Fruit fly (Drosophila melanogaster): ENCODE measurements around the gene Nepl8.
A peak's percentile ranks its signal among the peaks of the same experiment; 100 is the strongest.

Gene Nepl8

dm6 chr2L:16499559-16499958 is 11.6 kb downstream of the Nepl8 start:
- TF ChIP-seq Dfd (GFP tag; optimal IDR thresholded peaks at IDR 0.05) (no peak), Mio (GFP tag; optimal IDR thresholded peaks at IDR 0.05) (no peak), OdsH (GFP tag; optimal IDR thresholded peaks at IDR 0.05) (no peak), GATAd (GFP tag; optimal IDR thresholded peaks at IDR 0.05) (no peak), Myc (optimal IDR thresholded peaks at IDR 0.05) (no peak), jim (GFP tag; optimal IDR thresholded peaks at IDR 0.05) (no peak), CG9705 (GFP tag; optimal IDR thresholded peaks at IDR 0.05) (no peak), ey (GFP tag; optimal IDR thresholded peaks at IDR 0.05) (no peak), N (GFP tag; optimal IDR thresholded peaks at IDR 0.05) (no peak), Jra (GFP tag; optimal IDR thresholded peaks at IDR 0.05) (no peak), CrebA (GFP tag; optimal IDR thresholded peaks at IDR 0.05; ENCODE audit: borderline replicate concordance) (no peak), br (GFP tag; optimal IDR thresholded peaks at IDR 0.05) (no peak), fru (GFP tag; optimal IDR thresholded peaks at IDR 0.05) (no peak), Rel (GFP tag; optimal IDR thresholded peaks at IDR 0.05) (no peak), Rel (tag; optimal IDR thresholded peaks at IDR 0.05) (no peak), rgr (GFP tag; optimal IDR thresholded peaks at IDR 0.05) (no peak), tai (GFP tag; optimal IDR thresholded peaks at IDR 0.05) (no peak), h (GFP tag; optimal IDR thresholded peaks at IDR 0.05) (no peak), brk (GFP tag; optimal IDR thresholded peaks at IDR 0.05) (no peak), CG32264 (GFP tag; optimal IDR thresholded peaks at IDR 0.05) (no peak)

dm6 chr2L:16500469-16500868 is 12.5 kb downstream of the Nepl8 start:
- TF ChIP-seq Rel (GFP tag; optimal IDR thresholded peaks at IDR 0.05) = no peak
- TF ChIP-seq Rel (tag; optimal IDR thresholded peaks at IDR 0.05) = peak; percentile 45
- TF ChIP-seq CG9705 (GFP tag; optimal IDR thresholded peaks at IDR 0.05) = peak; percentile 21
- TF ChIP-seq rgr (GFP tag; optimal IDR thresholded peaks at IDR 0.05) = peak; percentile 84
- no peak for TF ChIP-seq pan (optimal IDR thresholded peaks at IDR 0.05)
- peak; percentile 76 for TF ChIP-seq OdsH (GFP tag; optimal IDR thresholded peaks at IDR 0.05)
- TF ChIP-seq brk (GFP tag; optimal IDR thresholded peaks at IDR 0.05) = peak; percentile 62
- no peak for TF ChIP-seq lola (GFP tag; optimal IDR thresholded peaks at IDR 0.05)
- peak; percentile 81 for TF ChIP-seq Hnf4 (GFP tag; optimal IDR thresholded peaks at IDR 0.05)
- peak; percentile 82 for TF ChIP-seq br (GFP tag; optimal IDR thresholded peaks at IDR 0.05)
- TF ChIP-seq Mio (GFP tag; optimal IDR thresholded peaks at IDR 0.05) = no peak
- TF ChIP-seq GATAd (GFP tag; optimal IDR thresholded peaks at IDR 0.05) = no peak
- TF ChIP-seq psq (GFP tag; optimal IDR thresholded peaks at IDR 0.05) = peak; percentile 79
- TF ChIP-seq dsf (GFP tag; optimal IDR thresholded peaks at IDR 0.05; ENCODE audit: borderline replicate concordance) = no peak
- peak; percentile 83 for TF ChIP-seq Sp1 (GFP tag; optimal IDR thresholded peaks at IDR 0.05)
- TF ChIP-seq sv (GFP tag; optimal IDR thresholded peaks at IDR 0.05) = peak; percentile 89
- TF ChIP-seq tai (GFP tag; optimal IDR thresholded peaks at IDR 0.05) = peak; percentile 34
- no peak for TF ChIP-seq CrebA (GFP tag; optimal IDR thresholded peaks at IDR 0.05; ENCODE audit: borderline replicate concordance)
- peak; percentile 74 for TF ChIP-seq HLH106 (tag; optimal IDR thresholded peaks at IDR 0.05)
- TF ChIP-seq h (GFP tag; optimal IDR thresholded peaks at IDR 0.05) = peak; percentile 80
- peak; percentile 28 for TF ChIP-seq dmrt93B (GFP tag; optimal IDR thresholded peaks at IDR 0.05)
- TF ChIP-seq Abd-B (GFP tag; optimal IDR thresholded peaks at IDR 0.05) = no peak
- peak; percentile 43 for TF ChIP-seq woc (GFP tag; optimal IDR thresholded peaks at IDR 0.05)
- TF ChIP-seq foxo (GFP tag; optimal IDR thresholded peaks at IDR 0.05) = peak in 1 of 2 experiments; percentile 90
- no peak for TF ChIP-seq Vsx2 (GFP tag; optimal IDR thresholded peaks at IDR 0.05; ENCODE audit: partially characterized antibody)
- peak; percentile 43 for TF ChIP-seq sage (GFP tag; optimal IDR thresholded peaks at IDR 0.05)
- TF ChIP-seq Hr78 (GFP tag; optimal IDR thresholded peaks at IDR 0.05) = no peak
- peak; percentile 85 for TF ChIP-seq ey (GFP tag; optimal IDR thresholded peaks at IDR 0.05)
- no peak for TF ChIP-seq dl (GFP tag; optimal IDR thresholded peaks at IDR 0.05; ENCODE audit: insufficient read depth in 1 of 2, partially characterized antibody in 2 of 2)
- peak; percentile 67 for TF ChIP-seq Jra (GFP tag; optimal IDR thresholded peaks at IDR 0.05)
- no peak for TF ChIP-seq Dfd (GFP tag; optimal IDR thresholded peaks at IDR 0.05)
- TF ChIP-seq fru (GFP tag; optimal IDR thresholded peaks at IDR 0.05) = peak; percentile 84

dm6 chr2L:16501366-16501765 is 13.4 kb downstream of the Nepl8 start:
- TF ChIP-seq CrebA (GFP tag; optimal IDR thresholded peaks at IDR 0.05; ENCODE audit: borderline replicate concordance) = no peak
- TF ChIP-seq Sp1 (GFP tag; optimal IDR thresholded peaks at IDR 0.05) = no peak
- no peak for TF ChIP-seq brk (GFP tag; optimal IDR thresholded peaks at IDR 0.05)
- TF ChIP-seq woc (GFP tag; optimal IDR thresholded peaks at IDR 0.05) = no peak
- TF ChIP-seq dl (GFP tag; optimal IDR thresholded peaks at IDR 0.05; ENCODE audit: insufficient read depth in 1 of 2, partially characterized antibody in 2 of 2) = no peak
- no peak for TF ChIP-seq HLH106 (tag; optimal IDR thresholded peaks at IDR 0.05)
- TF ChIP-seq Hr78 (GFP tag; optimal IDR thresholded peaks at IDR 0.05) = no peak
- no peak for TF ChIP-seq CG32264 (GFP tag; optimal IDR thresholded peaks at IDR 0.05)
- TF ChIP-seq OdsH (GFP tag; optimal IDR thresholded peaks at IDR 0.05) = no peak
- TF ChIP-seq sv (GFP tag; optimal IDR thresholded peaks at IDR 0.05) = no peak
- TF ChIP-seq GATAd (GFP tag; optimal IDR thresholded peaks at IDR 0.05) = no peak
- no peak for TF ChIP-seq Jra (GFP tag; optimal IDR thresholded peaks at IDR 0.05)
- TF ChIP-seq Myc (optimal IDR thresholded peaks at IDR 0.05) = no peak
- no peak for TF ChIP-seq psq (GFP tag; optimal IDR thresholded peaks at IDR 0.05)
- TF ChIP-seq CG9705 (GFP tag; optimal IDR thresholded peaks at IDR 0.05) = no peak
- no peak for TF ChIP-seq tai (GFP tag; optimal IDR thresholded peaks at IDR 0.05)
- TF ChIP-seq Dif (GFP tag; optimal IDR thresholded peaks at IDR 0.05; ENCODE audit: partially characterized antibody) = no peak
- no peak for TF ChIP-seq Abd-B (GFP tag; optimal IDR thresholded peaks at IDR 0.05)
